Fruit fly (Drosophila melanogaster) whole organism, embryonic: ENCODE data around the gene CG10761.

ENCODE experiments used
- CG11247 ChIP-seq: fragments of 200-800 bp; sonication (Bioruptor generic); IDR thresholded peaks from 2 replicates; pipeline ENCODE4 v1.3.6; 2022; ENCODE audit warnings: missing biosample characterization, missing genetic modification characterization
- CG12219 ChIP-seq: fragments of 200-800 bp; sonication (Bioruptor generic); optimal IDR thresholded peaks from 3 replicates; lab custom pipeline; 2018; ENCODE audit warnings: missing biosample characterization, mild to moderate bottlenecking, missing genetic modification characterization
- CG12236 ChIP-seq: fragments of 200-800 bp; sonication (Bioruptor generic); optimal IDR thresholded peaks from 2 replicates; lab custom pipeline; 2016; ENCODE audit warnings: missing biosample characterization, missing genetic modification characterization
- CG12659 ChIP-seq: fragments of 200-800 bp; sonication (Bioruptor generic); optimal IDR thresholded peaks from 3 replicates; lab custom pipeline; 2017; ENCODE audit warnings: mild to moderate bottlenecking, missing biosample characterization, missing genetic modification reagents, missing genetic modification characterization
- CG13296 ChIP-seq: fragments of 200-800 bp; sonication (Bioruptor generic); optimal IDR thresholded peaks from 3 replicates; lab custom pipeline; 2018; ENCODE audit warnings: missing biosample characterization, mild to moderate bottlenecking, missing genetic modification characterization
- CG15011 ChIP-seq: fragments of 200-800 bp; sonication (Bioruptor generic); optimal IDR thresholded peaks from 3 replicates; lab custom pipeline; 2018; ENCODE audit warnings: missing biosample characterization, mild to moderate bottlenecking, missing genetic modification characterization
- CG15601 ChIP-seq: fragments of 200-800 bp; sonication (Bioruptor generic); optimal IDR thresholded peaks from 3 replicates; lab custom pipeline; 2019; ENCODE audit warnings: missing biosample characterization, mild to moderate bottlenecking, missing genetic modification characterization, moderate library complexity
- CG16863 ChIP-seq: fragments of 200-800 bp; sonication (Bioruptor generic); optimal IDR thresholded peaks from 3 replicates; lab custom pipeline; 2016; ENCODE audit warnings: missing biosample characterization, missing genetic modification characterization
- CG17568 ChIP-seq: fragments of 200-800 bp; sonication (Bioruptor generic); optimal IDR thresholded peaks from 2 replicates; lab custom pipeline; 2018; ENCODE audit warnings: missing biosample characterization, mild to moderate bottlenecking, missing genetic modification characterization, moderate library complexity
- CG30431 ChIP-seq: fragments of 200-800 bp; sonication (Bioruptor generic); optimal IDR thresholded peaks from 2 replicates; lab custom pipeline; 2017; ENCODE audit warnings: missing biosample characterization, missing genetic modification characterization
- CG3163 ChIP-seq: fragments of 200-800 bp; sonication (Bioruptor generic); optimal IDR thresholded peaks from 3 replicates; lab custom pipeline; 2016; ENCODE audit warnings: missing biosample characterization, missing genetic modification characterization
- CG34224 ChIP-seq: fragments of 200-800 bp; sonication (Bioruptor generic); IDR thresholded peaks from 3 replicates; pipeline ENCODE4 v1.3.6; 2022; ENCODE audit warnings: missing biosample characterization, missing genetic modification characterization; ENCODE audit not compliant: partially characterized antibody
- CG4730 ChIP-seq: fragments of 200-800 bp; sonication (Bioruptor generic); IDR thresholded peaks from 2 replicates; pipeline ENCODE4 v1.3.6; 2022; ENCODE audit warnings: missing biosample characterization, missing genetic modification characterization
- CG4854 ChIP-seq: fragments of 200-800 bp; sonication (Bioruptor generic); optimal IDR thresholded peaks from 2 replicates; lab custom pipeline; 2016; ENCODE audit warnings: missing biosample characterization, missing genetic modification characterization, inconsistent platforms
- CG6175 ChIP-seq: fragments of 200-800 bp; sonication (Bioruptor generic); IDR thresholded peaks from 3 replicates; pipeline ENCODE4 v1.3.6; 2022; ENCODE audit warnings: missing biosample characterization, missing genetic modification characterization
- CG6689 ChIP-seq: fragments of 200-800 bp; sonication (Bioruptor generic); IDR thresholded peaks from 2 replicates; pipeline ENCODE4 v1.3.6; 2022; ENCODE audit warnings: missing biosample characterization, missing genetic modification characterization
- CG7786 ChIP-seq: fragments of 200-800 bp; sonication (Bioruptor generic); optimal IDR thresholded peaks from 2 replicates; lab custom pipeline; 2016; ENCODE audit warnings: missing biosample characterization, missing genetic modification characterization
- CG7963 ChIP-seq: fragments of 200-800 bp; sonication (Bioruptor generic); IDR thresholded peaks from 3 replicates; pipeline ENCODE4 v1.3.6; 2022; ENCODE audit warnings: missing biosample characterization, missing genetic modification characterization; ENCODE audit not compliant: partially characterized antibody
- CG9797 ChIP-seq: fragments of 200-800 bp; sonication (Bioruptor generic); optimal IDR thresholded peaks from 3 replicates; lab custom pipeline; 2018; ENCODE audit warnings: missing biosample characterization, mild to moderate bottlenecking, missing genetic modification characterization
- Dip3 ChIP-seq: fragments of 200-800 bp; sonication (Bioruptor generic); optimal IDR thresholded peaks from 3 replicates; lab custom pipeline; 2016; ENCODE audit warnings: missing biosample characterization, missing genetic modification characterization
- Elba2 ChIP-seq: fragments of 200-800 bp; sonication (Bioruptor generic); optimal IDR thresholded peaks from 3 replicates; lab custom pipeline; 2016; ENCODE audit warnings: missing biosample characterization, missing genetic modification characterization
- Ets65A ChIP-seq: fragments of 200-800 bp; sonication (Bioruptor generic); peaks from one replicate; lab custom pipeline; 2016; ENCODE audit warnings: missing biosample characterization, missing genetic modification characterization
- Ets97D ChIP-seq: fragments of 200-800 bp; sonication (Bioruptor generic); optimal IDR thresholded peaks from 3 replicates; lab custom pipeline; 2016; ENCODE audit warnings: missing biosample characterization, missing genetic modification characterization
- GATAe ChIP-seq: fragments of 200-800 bp; sonication (Bioruptor generic); conservative IDR thresholded peaks from 2 replicates; pipeline ENCODE4 v1.3.6; 2022; ENCODE audit warnings: missing biosample characterization, missing genetic modification characterization
- Mad ChIP-seq: fragments of 200-800 bp; sonication (Bioruptor generic); optimal IDR thresholded peaks from 2 replicates; lab custom pipeline; 2016; ENCODE audit warnings: missing biosample characterization, missing genetic modification characterization
- Mes4 ChIP-seq: fragments of 200-800 bp; sonication (Bioruptor generic); optimal IDR thresholded peaks from 2 replicates; lab custom pipeline; 2016; ENCODE audit warnings: missing biosample characterization, missing genetic modification characterization
- Myb ChIP-seq: fragments of 200-800 bp; sonication (Bioruptor generic); optimal IDR thresholded peaks from 2 replicates; lab custom pipeline; 2016; ENCODE audit warnings: missing biosample characterization, missing genetic modification characterization
- NFAT ChIP-seq: fragments of 200-800 bp; sonication (Bioruptor generic); IDR thresholded peaks from 2 replicates; pipeline ENCODE4 v1.3.6; 2022; ENCODE audit warnings: missing biosample characterization, missing genetic modification characterization
- Six4 ChIP-seq: fragments of 200-800 bp; sonication (Bioruptor generic); optimal IDR thresholded peaks from 2 replicates; lab custom pipeline; 2016; ENCODE audit warnings: missing biosample characterization, missing genetic modification characterization
- ac ChIP-seq: fragments of 200-800 bp; sonication (Bioruptor generic); optimal IDR thresholded peaks from 3 replicates; lab custom pipeline; 2017; ENCODE audit warnings: missing biosample characterization, mild to moderate bottlenecking, missing genetic modification characterization
- ara ChIP-seq: fragments of 200-800 bp; sonication (Bioruptor generic); IDR thresholded peaks from 2 replicates; pipeline ENCODE4 v1.3.6; 2022; ENCODE audit warnings: missing biosample characterization, missing genetic modification characterization
- chm ChIP-seq: fragments of 200-800 bp; sonication (Bioruptor generic); IDR thresholded peaks from 2 replicates; pipeline ENCODE4 v1.3.6; 2022; ENCODE audit warnings: missing biosample characterization, missing genetic modification characterization
- crol ChIP-seq: fragments of 200-800 bp; sonication (Bioruptor generic); IDR thresholded peaks from 2 replicates; pipeline ENCODE4 v1.3.6; 2022; ENCODE audit warnings: missing biosample characterization, missing genetic modification characterization
- eve ChIP-seq, 2 experiments: fragments of >200 bp; optimal IDR thresholded peaks; 2 replicates each; lab custom pipeline; 2017; ENCODE audit warnings: missing biosample characterization in 2 of 2, missing genetic modification characterization in 2 of 2
- ftz-f1 ChIP-seq: fragments of 200-800 bp; sonication (Bioruptor generic); optimal IDR thresholded peaks from 2 replicates; lab custom pipeline; 2016; ENCODE audit warnings: missing biosample characterization, missing genetic modification characterization
- gem ChIP-seq: fragments of 200-800 bp; sonication (Bioruptor generic); optimal IDR thresholded peaks from 2 replicates; lab custom pipeline; 2019; ENCODE audit warnings: missing biosample characterization, mild to moderate bottlenecking, missing genetic modification characterization, moderate library complexity
- grau ChIP-seq: fragments of 200-800 bp; optimal IDR thresholded peaks from 3 replicates; lab custom pipeline; 2019; ENCODE audit warnings: missing biosample characterization, mild to moderate bottlenecking, missing genetic modification characterization, moderate library complexity
- gsb ChIP-seq: fragments of 200-800 bp; sonication (Bioruptor generic); IDR thresholded peaks from 2 replicates; pipeline ENCODE4 v1.3.6; 2022; ENCODE audit warnings: missing biosample characterization, missing genetic modification characterization
- kah ChIP-seq: fragments of 200-800 bp; sonication (Bioruptor generic); optimal IDR thresholded peaks from 2 replicates; lab custom pipeline; 2018; ENCODE audit warnings: missing biosample characterization, mild to moderate bottlenecking, missing genetic modification characterization
- odd ChIP-seq: fragments of 200-800 bp; sonication (Bioruptor generic); optimal IDR thresholded peaks from 2 replicates; lab custom pipeline; 2017; ENCODE audit warnings: missing biosample characterization, mild to moderate bottlenecking, missing genetic modification characterization
- pan ChIP-seq, 4 experiments: fragments of >200 bp in 3 of 4; fragments of 200-800 bp in 1 of 4; sonication (Bioruptor generic) in 1 of 4; optimal IDR thresholded peaks in 3 of 4; IDR thresholded peaks in 1 of 4; 2 replicates each; pipeline versions ENCODE4 v1.3.6 to Lab custom; 2017 to 2022; ENCODE audit warnings: missing biosample characterization in 2 of 4, missing genetic modification characterization in 2 of 4, mixed read lengths in 1 of 4
- pfk ChIP-seq: fragments of 200-800 bp; sonication (Bioruptor generic); optimal IDR thresholded peaks from 2 replicates; lab custom pipeline; 2018; ENCODE audit warnings: missing biosample characterization, mild to moderate bottlenecking, missing genetic modification characterization, moderate library complexity
- pzg ChIP-seq: fragments of 200-800 bp; sonication (Bioruptor generic); optimal IDR thresholded peaks from 3 replicates; lab custom pipeline; 2018; ENCODE audit warnings: missing biosample characterization, mild to moderate bottlenecking, missing genetic modification characterization, moderate library complexity
- sob ChIP-seq: fragments of 200-800 bp; sonication (Bioruptor generic); IDR thresholded peaks from 2 replicates; pipeline ENCODE4 v1.3.6; 2022; ENCODE audit warnings: missing biosample characterization, missing genetic modification characterization
- sqz ChIP-seq: fragments of 200-800 bp; sonication (Bioruptor generic); optimal IDR thresholded peaks from 3 replicates; lab custom pipeline; 2018; ENCODE audit warnings: missing biosample characterization, mild to moderate bottlenecking, missing genetic modification characterization
- tll ChIP-seq, 2 experiments: fragments of 200-800 bp in 1 of 2; fragments of >200 bp in 1 of 2; sonication (Bioruptor generic) in 1 of 2; optimal IDR thresholded peaks; 2 replicates each; lab custom pipeline; 2017 to 2019; ENCODE audit warnings: missing biosample characterization in 2 of 2, missing genetic modification characterization in 2 of 2, mild to moderate bottlenecking in 1 of 2, moderate library complexity in 1 of 2
- tup ChIP-seq: fragments of 200-800 bp; sonication (Bioruptor generic); optimal IDR thresholded peaks from 2 replicates; lab custom pipeline; 2016; ENCODE audit warnings: missing biosample characterization, mild to moderate bottlenecking, missing genetic modification characterization, moderate library complexity
- wek ChIP-seq: fragments of 200-800 bp; sonication (Bioruptor generic); optimal IDR thresholded peaks from 3 replicates; lab custom pipeline; 2018; ENCODE audit warnings: missing biosample characterization, mild to moderate bottlenecking, missing genetic modification characterization, moderate library complexity
- zf30C ChIP-seq: fragments of 200-800 bp; sonication (Bioruptor generic); optimal IDR thresholded peaks from 3 replicates; lab custom pipeline; 2018; ENCODE audit warnings: missing biosample characterization, mild to moderate bottlenecking, missing genetic modification characterization
- zfh2 ChIP-seq: fragments of 200-800 bp; sonication (Bioruptor generic); optimal IDR thresholded peaks from 2 replicates; lab custom pipeline; 2016; ENCODE audit warnings: missing biosample characterization, missing genetic modification characterization

Gene CG10761

dm6 chrX:8196598-8197228 is 34.1 kb upstream of the CG10761 start (continued):
- TF ChIP-seq CG34224: no peak
- no peak for TF ChIP-seq CG9797 (GFP tag; lab: Kevin White, UChicago)
- TF ChIP-seq GATAe (GFP tag; lab: Robert Waterston, UW): no peak
- no peak for TF ChIP-seq Dip3 (GFP tag; lab: Kevin White, UChicago)
- peak; percentile 40; the same call in 1 of the 2 replicates for TF ChIP-seq ara (GFP tag; lab: Robert Waterston, UW)
- peak; percentile 20 for TF ChIP-seq ftz-f1 (GFP tag; lab: Kevin White, UChicago)
- TF ChIP-seq zfh2: no peak
- no peak for TF ChIP-seq ac
- TF ChIP-seq NFAT (GFP tag; lab: Robert Waterston, UW): no peak
- TF ChIP-seq CG7963 (GFP tag; lab: Robert Waterston, UW): no peak
- TF ChIP-seq CG15601 (tag; lab: Kevin White, UChicago): peak; percentile 20
- no peak for TF ChIP-seq tll (GFP tag; optimal IDR thresholded peaks at IDR 0.05; lab: Kevin White, UChicago)
- TF ChIP-seq CG16863 (GFP tag; lab: Kevin White, UChicago): no peak
- TF ChIP-seq CG12219 (GFP tag; lab: Kevin White, UChicago): peak; percentile 25
- TF ChIP-seq tup: no peak
- peak; percentile 17 for TF ChIP-seq grau
- TF ChIP-seq Elba2: no peak
- TF ChIP-seq CG17568: no peak
- no peak for TF ChIP-seq zf30C (GFP tag; lab: Kevin White, UChicago)
- peak; percentile 94 for TF ChIP-seq Ets65A (GFP tag; lab: Kevin White, UChicago)
- no peak for TF ChIP-seq Myb (GFP tag; lab: Kevin White, UChicago)
- TF ChIP-seq odd: no peak
- TF ChIP-seq gem (tag; lab: Kevin White, UChicago): peak; percentile 56
- no peak for TF ChIP-seq CG15011 (GFP tag; lab: Kevin White, UChicago)
- peak; percentile 24 for TF ChIP-seq kah (GFP tag; lab: Kevin White, UChicago)
- no peak for TF ChIP-seq Six4 (GFP tag; lab: Kevin White, UChicago)
- TF ChIP-seq Ets97D (GFP tag; lab: Kevin White, UChicago): no peak
- TF ChIP-seq Mad: no peak
- no peak for TF ChIP-seq CG4854 (GFP tag; lab: Kevin White, UChicago)
- TF ChIP-seq chm (GFP tag; lab: Robert Waterston, UW): peak; percentile 79; the same call in 1 of the 2 replicates
- TF ChIP-seq pfk (GFP tag; lab: Kevin White, UChicago): no peak
- no peak for TF ChIP-seq eve (GFP tag; optimal IDR thresholded peaks at IDR 0.05; lab: Kevin White, UChicago)
- no peak for TF ChIP-seq CG13296 (GFP tag; lab: Kevin White, UChicago)
- no peak for TF ChIP-seq Mes4 (GFP tag; lab: Kevin White, UChicago)
- no peak for TF ChIP-seq CG7786 (GFP tag; lab: Kevin White, UChicago)
- no peak for TF ChIP-seq CG12659 (GFP tag; lab: Kevin White, UChicago)
- TF ChIP-seq CG6175 (GFP tag; lab: Robert Waterston, UW): no peak
- TF ChIP-seq pan (optimal IDR thresholded peaks at IDR 0.05; lab: Kevin White, UChicago): no peak
- TF ChIP-seq pan (GFP tag; optimal IDR thresholded peaks at IDR 0.05 in 1 of 2, IDR thresholded peaks at IDR 0.05 in 1 of 2): peak in 1 of 2 experiments; percentile 77
- TF ChIP-seq gsb: 0 out of 2 replicates have a peak, but pooled peaks have one; percentile 17
- TF ChIP-seq CG4730 (GFP tag; lab: Robert Waterston, UW): peak; percentile 61
- no peak for TF ChIP-seq CG12236
- TF ChIP-seq sqz (GFP tag; lab: Kevin White, UChicago): no peak
- TF ChIP-seq CG11247 (GFP tag; lab: Robert Waterston, UW): 0 out of 2 replicates have a peak, but pooled peaks have one; percentile 18
- TF ChIP-seq CG3163 (GFP tag; lab: Kevin White, UChicago): no peak
- no peak for TF ChIP-seq CG6689 (GFP tag; lab: Robert Waterston, UW)
- TF ChIP-seq crol: peak; percentile 84
- 0 out of 2 replicates have a peak, but pooled peaks have one; percentile 35 for TF ChIP-seq sob (GFP tag; lab: Robert Waterston, UW)
- peak; percentile 31 for TF ChIP-seq CG30431
- no peak for TF ChIP-seq pzg (GFP tag; lab: Kevin White, UChicago)
- TF ChIP-seq wek: no peak
